Fruit fly (Drosophila melanogaster) whole organism, embryonic: ENCODE data around the gene Cpr73D.

Experiments
- Ada2b ChIP-seq: fragments of 200-800 bp; sonication (Bioruptor generic); IDR thresholded peaks from 2 replicates; pipeline ENCODE4 v1.3.6; 2022; ENCODE audit warnings: missing biosample characterization, missing genetic modification characterization
- Aef1 ChIP-seq: fragments of 200-800 bp; sonication (Bioruptor generic); IDR thresholded peaks from 3 replicates; pipeline ENCODE4 v1.3.6; 2022; ENCODE audit warnings: missing biosample characterization, missing genetic modification characterization
- CG10654 ChIP-seq: fragments of 200-800 bp; sonication (Bioruptor generic); optimal IDR thresholded peaks from 2 replicates; lab custom pipeline; 2016; ENCODE audit warnings: missing biosample characterization, missing genetic modification characterization
- CG12659 ChIP-seq: fragments of 200-800 bp; sonication (Bioruptor generic); optimal IDR thresholded peaks from 3 replicates; lab custom pipeline; 2017; ENCODE audit warnings: mild to moderate bottlenecking, missing biosample characterization, missing genetic modification reagents, missing genetic modification characterization
- CG12769 ChIP-seq: fragments of 200-800 bp; sonication (Bioruptor generic); optimal IDR thresholded peaks from 2 replicates; lab custom pipeline; 2019; ENCODE audit warnings: missing biosample characterization, mild to moderate bottlenecking, missing genetic modification characterization, moderate library complexity
- CG13624 ChIP-seq: fragments of 200-800 bp; sonication (Bioruptor generic); optimal IDR thresholded peaks from 2 replicates; lab custom pipeline; 2016; ENCODE audit warnings: missing biosample characterization, missing genetic modification characterization
- CG17802 ChIP-seq: fragments of 200-800 bp; sonication (Bioruptor generic); optimal IDR thresholded peaks from 2 replicates; lab custom pipeline; 2018; ENCODE audit warnings: missing biosample characterization, mild to moderate bottlenecking, missing genetic modification characterization, moderate library complexity
- CG42726 ChIP-seq: fragments of 200-800 bp; sonication (Bioruptor generic); IDR thresholded peaks from 2 replicates; pipeline ENCODE4 v1.3.6; 2022; ENCODE audit warnings: missing biosample characterization, missing genetic modification characterization; ENCODE audit not compliant: partially characterized antibody
- CG4282 ChIP-seq: fragments of 200-800 bp; sonication (Bioruptor generic); optimal IDR thresholded peaks from 2 replicates; lab custom pipeline; 2016; ENCODE audit warnings: missing biosample characterization, missing genetic modification characterization
- CG4404 ChIP-seq: fragments of 200-800 bp; sonication (Bioruptor generic); IDR thresholded peaks from 2 replicates; pipeline ENCODE4 v1.3.6; 2022; ENCODE audit warnings: missing biosample characterization, missing genetic modification characterization
- CG4820 ChIP-seq: fragments of 200-800 bp; sonication (Bioruptor generic); optimal IDR thresholded peaks from 3 replicates; lab custom pipeline; 2016; ENCODE audit warnings: missing biosample characterization, missing genetic modification characterization
- CG5953 ChIP-seq: fragments of 200-800 bp; sonication (Bioruptor generic); IDR thresholded peaks from 2 replicates; pipeline ENCODE4 v1.3.6; 2022; ENCODE audit warnings: missing biosample characterization, missing genetic modification characterization
- CG7357 ChIP-seq: fragments of 200-800 bp; sonication (Bioruptor generic); IDR thresholded peaks from 3 replicates; pipeline ENCODE4 v1.3.6; 2022; ENCODE audit warnings: missing biosample characterization, missing genetic modification characterization
- CG7786 ChIP-seq: fragments of 200-800 bp; sonication (Bioruptor generic); optimal IDR thresholded peaks from 2 replicates; lab custom pipeline; 2016; ENCODE audit warnings: missing biosample characterization, missing genetic modification characterization
- CG7928 ChIP-seq: fragments of 200-800 bp; sonication (Bioruptor generic); optimal IDR thresholded peaks from 2 replicates; lab custom pipeline; 2017; ENCODE audit warnings: missing biosample characterization, mild to moderate bottlenecking, missing genetic modification characterization
- CG8290 ChIP-seq, 3 experiments: fragments of 200-800 bp; sonication (Bioruptor generic); optimal IDR thresholded peaks; 2 replicates each; lab custom pipeline; 2016 to 2019; ENCODE audit warnings: missing biosample characterization in 3 of 3, missing genetic modification characterization in 3 of 3, mild to moderate bottlenecking in 2 of 3, moderate library complexity in 1 of 3
- CG8388 ChIP-seq: fragments of 200-800 bp; sonication (Bioruptor generic); optimal IDR thresholded peaks from 2 replicates; lab custom pipeline; 2019; ENCODE audit warnings: missing biosample characterization, mild to moderate bottlenecking, missing genetic modification characterization, moderate library complexity
- CG8765 ChIP-seq: fragments of 200-800 bp; sonication (Bioruptor generic); IDR thresholded peaks from 2 replicates; pipeline ENCODE4 v1.3.6; 2022; ENCODE audit warnings: missing biosample characterization, missing genetic modification characterization
- CG9437 ChIP-seq: fragments of 200-800 bp; sonication (Bioruptor generic); optimal IDR thresholded peaks from 2 replicates; lab custom pipeline; 2018; ENCODE audit warnings: missing biosample characterization, mild to moderate bottlenecking, missing genetic modification characterization
- CG9817 ChIP-seq: fragments of 200-800 bp; sonication (Bioruptor generic); optimal IDR thresholded peaks from 2 replicates; lab custom pipeline; 2018; ENCODE audit warnings: missing biosample characterization, mild to moderate bottlenecking, missing genetic modification characterization, moderate library complexity
- Chrac-16 ChIP-seq: fragments of 200-800 bp; sonication (Bioruptor generic); optimal IDR thresholded peaks from 3 replicates; lab custom pipeline; 2016; ENCODE audit warnings: missing biosample characterization, missing genetic modification characterization
- E2f2 ChIP-seq: fragments of 200-800 bp; sonication (Bioruptor generic); IDR thresholded peaks from 2 replicates; pipeline ENCODE4 v1.3.6; 2022; ENCODE audit warnings: missing biosample characterization, missing genetic modification characterization
- Gug ChIP-seq: fragments of 200-800 bp; sonication (Bioruptor generic); IDR thresholded peaks from 4 replicates; pipeline ENCODE4 v1.3.6; 2022; ENCODE audit warnings: missing biosample characterization, missing genetic modification characterization
- HLH3B ChIP-seq: fragments of 200-800 bp; sonication (Bioruptor generic); IDR thresholded peaks from 2 replicates; pipeline ENCODE4 v1.3.6; 2022; ENCODE audit warnings: missing biosample characterization, missing genetic modification characterization
- Hmr ChIP-seq: fragments of 200-800 bp; sonication (Bioruptor generic); optimal IDR thresholded peaks from 3 replicates; lab custom pipeline; 2017; ENCODE audit warnings: mild to moderate bottlenecking, missing biosample characterization, missing genetic modification reagents, missing genetic modification characterization
- Jarid2 ChIP-seq: fragments of 200-800 bp; sonication (Bioruptor generic); optimal IDR thresholded peaks from 3 replicates; lab custom pipeline; 2017; ENCODE audit warnings: mild to moderate bottlenecking, missing biosample characterization, missing genetic modification reagents, missing genetic modification characterization
- Med ChIP-seq: fragments of 200-800 bp; sonication (Bioruptor generic); peaks from one replicate; lab custom pipeline; 2016; ENCODE audit warnings: missing biosample characterization, missing genetic modification characterization, mild to moderate bottlenecking, inconsistent platforms, moderate library complexity
- NFAT ChIP-seq: fragments of 200-800 bp; sonication (Bioruptor generic); IDR thresholded peaks from 2 replicates; pipeline ENCODE4 v1.3.6; 2022; ENCODE audit warnings: missing biosample characterization, missing genetic modification characterization
- Nf-YA ChIP-seq: fragments of 200-800 bp; sonication (Bioruptor generic); IDR thresholded peaks from 2 replicates; pipeline ENCODE4 v1.3.6; 2022; ENCODE audit warnings: missing biosample characterization, missing genetic modification characterization
- NfI ChIP-seq: fragments of 200-800 bp; sonication (Bioruptor generic); optimal IDR thresholded peaks from 3 replicates; lab custom pipeline; 2018; ENCODE audit warnings: missing biosample characterization, mild to moderate bottlenecking, missing genetic modification characterization, moderate library complexity
- abd-A ChIP-seq: fragments of 200-800 bp; sonication (Bioruptor generic); optimal IDR thresholded peaks from 3 replicates; lab custom pipeline; 2019; ENCODE audit warnings: missing biosample characterization, mild to moderate bottlenecking, missing genetic modification characterization, moderate library complexity
- ac ChIP-seq: fragments of 200-800 bp; sonication (Bioruptor generic); optimal IDR thresholded peaks from 3 replicates; lab custom pipeline; 2017; ENCODE audit warnings: missing biosample characterization, mild to moderate bottlenecking, missing genetic modification characterization
- danr ChIP-seq: fragments of 200-800 bp; sonication (Bioruptor generic); IDR thresholded peaks from 2 replicates; pipeline ENCODE4 v1.3.6; 2022; ENCODE audit warnings: missing biosample characterization, missing genetic modification characterization
- emc ChIP-seq: fragments of 200-800 bp; sonication (Bioruptor generic); optimal IDR thresholded peaks from 2 replicates; lab custom pipeline; 2016; ENCODE audit warnings: missing biosample characterization, missing genetic modification characterization
- ewg ChIP-seq: fragments of 200-800 bp; sonication (Bioruptor generic); optimal IDR thresholded peaks from 3 replicates; lab custom pipeline; 2017; ENCODE audit warnings: mild to moderate bottlenecking, missing biosample characterization, missing genetic modification reagents, missing genetic modification characterization
- exex ChIP-seq: fragments of 200-800 bp; sonication (Bioruptor generic); optimal IDR thresholded peaks from 4 replicates; lab custom pipeline; 2018; ENCODE audit warnings: missing biosample characterization, mild to moderate bottlenecking, missing genetic modification characterization, moderate library complexity
- fd64A ChIP-seq: fragments of 200-800 bp; sonication (Bioruptor generic); optimal IDR thresholded peaks from 3 replicates; lab custom pipeline; 2018; ENCODE audit warnings: missing biosample characterization, mild to moderate bottlenecking, missing genetic modification characterization
- gcm2 ChIP-seq: fragments of 200-800 bp; sonication (Bioruptor generic); optimal IDR thresholded peaks from 2 replicates; lab custom pipeline; 2016; ENCODE audit warnings: missing biosample characterization, missing genetic modification characterization
- hkb ChIP-seq, 2 experiments: fragments of 200-800 bp in 1 of 2; fragments of >200 bp in 1 of 2; sonication (Bioruptor generic) in 1 of 2; IDR thresholded peaks in 1 of 2; optimal IDR thresholded peaks in 1 of 2; 2 replicates each; pipeline versions ENCODE4 v1.3.6 to Lab custom; 2017 to 2022; ENCODE audit warnings: missing biosample characterization in 1 of 2, missing genetic modification characterization in 1 of 2
- lilli ChIP-seq: fragments of 200-800 bp; sonication (Bioruptor generic); optimal IDR thresholded peaks from 3 replicates; lab custom pipeline; 2016; ENCODE audit warnings: missing biosample characterization, missing genetic modification characterization
- lola ChIP-seq, 3 experiments: fragments of >200 bp in 2 of 3; fragments of 200-800 bp in 1 of 3; sonication (Bioruptor generic) in 1 of 3; optimal IDR thresholded peaks; 2 replicates each; lab custom pipeline; 2017 to 2019; ENCODE audit warnings: missing biosample characterization in 3 of 3, missing genetic modification characterization in 3 of 3, mild to moderate bottlenecking in 1 of 3, moderate library complexity in 1 of 3
- pita ChIP-seq: fragments of 200-800 bp; sonication (Bioruptor generic); optimal IDR thresholded peaks from 2 replicates; lab custom pipeline; 2017; ENCODE audit warnings: missing biosample characterization, mild to moderate bottlenecking, missing genetic modification characterization
- pros ChIP-seq: fragments of 200-800 bp; sonication (Bioruptor generic); optimal IDR thresholded peaks from 3 replicates; lab custom pipeline; 2019; ENCODE audit warnings: missing biosample characterization, mild to moderate bottlenecking, missing genetic modification characterization, moderate library complexity
- rib ChIP-seq: fragments of 200-800 bp; sonication (Bioruptor generic); IDR thresholded peaks from 2 replicates; pipeline ENCODE4 v1.3.6; 2022; ENCODE audit warnings: missing biosample characterization, missing genetic modification characterization
- slou ChIP-seq: fragments of 200-800 bp; sonication (Bioruptor generic); optimal IDR thresholded peaks from 3 replicates; lab custom pipeline; 2016; ENCODE audit warnings: missing biosample characterization, missing genetic modification characterization
- sna ChIP-seq: fragments of 200-800 bp; sonication (Bioruptor generic); IDR thresholded peaks from 2 replicates; pipeline ENCODE4 v1.3.6; 2022; ENCODE audit warnings: missing biosample characterization, missing genetic modification characterization; ENCODE audit not compliant: partially characterized antibody
- zen ChIP-seq: fragments of 200-800 bp; sonication (Bioruptor generic); optimal IDR thresholded peaks from 3 replicates; lab custom pipeline; 2018; ENCODE audit warnings: missing biosample characterization, mild to moderate bottlenecking, missing genetic modification characterization, moderate library complexity

Gene Cpr73D

dm6 chr3L:16986062-16987013, 28.8 kb upstream of the Cpr73D start (continued):
- TF ChIP-seq pita (GFP tag; lab: Kevin White, UChicago) (no peak), abd-A (peak; percentile 56), CG7928 (GFP tag; lab: Kevin White, UChicago) (no peak), Gug (peak; percentile 61; the same call in 2 of the 4 replicates), CG4820 (peak; percentile 48), CG8388 (GFP tag; lab: Kevin White, UChicago) (peak; percentile 41), CG7357 (GFP tag; lab: Robert Waterston, UW) (peak; percentile 40; the same call in 1 of the 3 replicates), CG12769 (peak; percentile 76), fd64A (GFP tag; lab: Kevin White, UChicago) (no peak), hkb (optimal IDR thresholded peaks at IDR 0.05; lab: Kevin White, UChicago) (no peak), hkb (GFP tag; IDR thresholded peaks at IDR 0.05; lab: Robert Waterston, UW) (no peak; the same call in 1 of the 2 replicates), Jarid2 (GFP tag; lab: Kevin White, UChicago) (peak; percentile 50), CG10654 (GFP tag; lab: Kevin White, UChicago) (no peak), CG9817 (tag; lab: Kevin White, UChicago) (peak; percentile 23), Hmr (peak; percentile 24), Ada2b (GFP tag; lab: Robert Waterston, UW) (peak; percentile 49; the same call in 1 of the 2 replicates), sna (no peak), pros (no peak), CG42726 (GFP tag; lab: Robert Waterston, UW) (no peak), exex (tag; lab: Kevin White, UChicago) (no peak), Chrac-16 (GFP tag; lab: Kevin White, UChicago) (peak; percentile 29), lilli (GFP tag; lab: Kevin White, UChicago) (peak; percentile 42), HLH3B (GFP tag; lab: Robert Waterston, UW) (peak; percentile 39; the same call in 1 of the 2 replicates), CG8765 (GFP tag; lab: Robert Waterston, UW) (no peak), rib (GFP tag; lab: Robert Waterston, UW) (no peak), CG5953 (GFP tag; lab: Robert Waterston, UW) (peak; percentile 65), CG8290 (GFP tag; optimal IDR thresholded peaks at IDR 0.05; lab: Kevin White, UChicago) (no peak), CG8290 (tag; optimal IDR thresholded peaks at IDR 0.05; lab: Kevin White, UChicago) (peak in 1 of 2 experiments; percentile 74), ewg (GFP tag; lab: Kevin White, UChicago) (peak; percentile 39), NFAT (peak; percentile 75), lola (GFP tag; optimal IDR thresholded peaks at IDR 0.05; lab: Kevin White, UChicago) (peak in 1 of 3 experiments; percentile 65), CG13624 (GFP tag; lab: Kevin White, UChicago) (peak; percentile 38), ac (GFP tag; lab: Kevin White, UChicago) (no peak), zen (tag; lab: Kevin White, UChicago) (no peak), slou (GFP tag; lab: Kevin White, UChicago) (no peak), NfI (GFP tag; lab: Kevin White, UChicago) (peak; percentile 47), CG17802 (tag; lab: Kevin White, UChicago) (peak; percentile 19), CG12659 (peak; percentile 30), CG4282 (GFP tag; lab: Kevin White, UChicago) (no peak), danr (GFP tag; lab: Robert Waterston, UW) (no peak), Nf-YA (GFP tag; lab: Robert Waterston, UW) (no peak), CG9437 (GFP tag; lab: Kevin White, UChicago) (peak; percentile 80), CG7786 (GFP tag; lab: Kevin White, UChicago) (peak; percentile 11), E2f2 (GFP tag; lab: Robert Waterston, UW) (0 out of 2 replicates have a peak, but pooled peaks have one; percentile 11), gcm2 (no peak), Aef1 (GFP tag; lab: Robert Waterston, UW) (0 out of 3 replicates have a peak, but pooled peaks have one; percentile 18), CG4404 (GFP tag; lab: Robert Waterston, UW) (no peak), emc (no peak), Med (peak; percentile 79)
